Fruit fly (Drosophila melanogaster): ENCODE data around the gene CG13310.

CG13310 gene

DNA sequence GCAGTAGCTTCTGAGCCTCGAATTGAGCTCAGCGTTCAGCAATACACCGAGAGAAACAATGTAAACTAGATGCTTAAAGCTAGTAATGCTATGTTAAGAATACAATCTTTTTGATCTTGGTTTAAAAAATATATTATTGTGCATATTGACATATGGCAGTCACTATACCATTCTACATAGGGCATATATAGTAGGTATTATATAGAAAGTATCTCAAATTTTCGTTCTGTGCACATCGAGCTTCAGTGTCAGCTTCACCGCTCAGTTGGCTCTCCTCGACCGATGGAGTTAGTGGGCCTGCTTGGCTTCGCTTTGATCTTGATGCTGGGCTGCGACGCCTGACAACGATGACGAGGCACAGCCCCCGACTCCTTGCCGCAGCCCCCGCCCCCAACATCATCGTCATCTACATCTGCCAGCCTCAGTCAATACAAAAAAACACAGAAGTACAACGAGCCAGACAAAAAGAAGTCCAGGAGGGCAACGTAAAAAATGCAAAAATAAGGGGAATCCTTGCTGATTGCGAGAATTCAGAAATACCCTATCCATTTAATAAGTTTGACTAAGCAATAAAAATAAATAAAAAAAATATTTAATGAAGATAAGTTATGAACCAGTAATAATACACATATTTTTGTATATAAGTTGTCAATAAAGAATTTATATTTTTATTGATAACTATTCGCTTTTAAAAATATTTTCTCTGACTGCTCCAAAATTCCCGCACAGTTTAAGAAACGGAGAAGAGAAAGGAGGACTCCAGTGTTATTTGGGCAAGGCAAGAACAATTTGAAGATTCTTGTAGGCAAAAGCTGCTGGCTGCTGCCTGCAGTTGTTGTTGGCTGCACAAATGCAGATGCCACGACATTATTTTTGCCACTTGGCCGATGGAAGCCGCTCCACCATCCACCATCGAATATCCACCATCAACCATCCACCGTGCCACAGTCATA is 21.7 kb upstream of the CG13310 start:
- TF ChIP-seq insv (optimal IDR thresholded peaks at IDR 0.05), result no peak
- no peak for TF ChIP-seq ttk (optimal IDR thresholded peaks at IDR 0.05)
- no peak for TF ChIP-seq Myc (optimal IDR thresholded peaks at IDR 0.05)
- TF ChIP-seq psq (optimal IDR thresholded peaks at IDR 0.05), result no peak
- no peak for TF ChIP-seq h (optimal IDR thresholded peaks at IDR 0.05)
- no peak for TF ChIP-seq Sin3A (optimal IDR thresholded peaks at IDR 0.05)

DNA sequence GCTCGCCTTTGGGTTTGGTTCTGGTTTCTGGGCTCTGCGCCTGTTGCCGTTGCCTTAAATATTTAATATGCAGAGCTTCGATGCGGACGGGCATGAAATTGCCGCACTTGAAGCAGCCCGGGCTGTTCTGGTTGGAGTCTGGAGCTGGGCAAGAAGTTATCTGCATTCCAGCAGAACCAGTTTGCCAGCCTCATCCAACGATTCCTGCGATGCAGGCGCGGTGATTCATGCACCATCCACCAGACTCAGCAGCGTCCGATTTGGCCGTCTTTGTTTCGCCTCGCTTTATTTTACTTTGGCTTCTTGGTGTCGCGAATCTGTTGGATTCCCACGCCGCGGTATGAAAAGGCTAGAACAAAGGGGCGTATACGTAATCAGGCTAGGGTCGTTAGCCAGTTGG is 19.1 kb upstream of the CG13310 start:
- no peak for TF ChIP-seq Sin3A (optimal IDR thresholded peaks at IDR 0.05)

DNA sequence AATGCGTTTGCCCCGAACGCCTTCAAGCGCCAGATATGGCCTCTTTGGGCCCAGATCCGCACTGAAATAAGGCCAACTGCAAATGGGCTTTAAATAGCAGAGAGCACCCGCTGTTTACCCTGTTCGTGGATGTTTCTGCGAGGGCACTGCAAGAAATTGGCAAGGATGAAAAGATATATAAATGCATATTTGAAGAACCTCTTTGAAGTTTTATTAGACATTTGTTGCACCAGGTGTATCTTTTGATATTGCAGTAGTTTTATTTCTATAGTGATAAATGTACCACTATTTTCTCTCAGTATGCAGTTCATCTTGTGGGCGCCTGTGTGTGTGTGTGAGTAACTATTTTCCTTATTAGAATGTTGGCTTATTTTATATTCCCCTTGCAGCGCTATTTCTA is 13.2 kb upstream of the CG13310 start:
- TF ChIP-seq insv (optimal IDR thresholded peaks at IDR 0.05) (no peak), ttk (optimal IDR thresholded peaks at IDR 0.05) (no peak), Myc (optimal IDR thresholded peaks at IDR 0.05) (no peak), Sin3A (optimal IDR thresholded peaks at IDR 0.05) (no peak), h (optimal IDR thresholded peaks at IDR 0.05) (no peak), psq (optimal IDR thresholded peaks at IDR 0.05) (no peak)

DNA sequence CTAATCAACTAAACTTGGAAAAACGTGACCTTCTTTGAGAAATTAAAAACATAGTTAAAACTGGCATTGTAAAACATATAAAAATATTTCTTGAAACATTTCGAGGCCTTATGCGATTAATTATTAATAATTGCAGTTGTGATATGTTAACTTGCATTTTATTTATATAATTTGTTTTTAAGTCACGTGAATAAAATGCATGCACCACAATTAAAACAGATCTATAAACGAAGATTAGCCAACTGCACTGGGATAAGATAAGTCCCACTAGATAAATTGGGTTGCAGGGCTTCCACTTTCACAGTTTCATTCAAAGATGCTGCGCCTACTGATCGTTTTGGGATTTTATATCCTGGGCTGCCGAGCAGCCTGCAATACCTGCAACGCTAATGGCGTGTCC is 9.8 kb upstream of the CG13310 start, which contains the start of gene CG13309:
CG13309 (plus strand) TSS at position 301 of the 400 bp plus-strand sequence.
- TF ChIP-seq Sin3A (optimal IDR thresholded peaks at IDR 0.05) (no peak), ttk (optimal IDR thresholded peaks at IDR 0.05) (no peak), psq (optimal IDR thresholded peaks at IDR 0.05) (no peak), insv (optimal IDR thresholded peaks at IDR 0.05) (no peak), Myc (optimal IDR thresholded peaks at IDR 0.05) (no peak), h (optimal IDR thresholded peaks at IDR 0.05) (no peak)

DNA sequence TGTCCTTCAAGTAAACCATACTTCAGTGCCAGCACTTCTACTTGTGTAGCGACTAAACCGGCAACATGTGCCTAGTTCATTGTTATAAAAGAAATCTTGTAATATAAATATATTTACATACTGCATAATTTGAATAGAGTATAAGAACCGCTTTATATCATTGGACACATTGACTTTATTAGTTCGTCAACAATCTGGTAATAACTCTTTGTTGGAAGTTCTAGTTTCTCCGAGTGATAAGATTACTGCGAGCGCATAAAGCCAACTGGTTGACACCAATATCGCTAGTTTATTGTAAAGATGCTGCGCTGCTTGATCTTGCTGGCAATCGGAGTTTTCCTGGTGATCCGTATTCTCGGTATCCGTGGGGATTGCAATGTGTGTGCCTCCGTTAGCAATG is 7.9 kb upstream of the CG13310 start, which contains the start of gene CG13308:
CG13308 (plus strand) TSS at position 301 of the 400 bp plus-strand sequence.
- TF ChIP-seq h (optimal IDR thresholded peaks at IDR 0.05) (no peak), Sin3A (optimal IDR thresholded peaks at IDR 0.05) (no peak), psq (optimal IDR thresholded peaks at IDR 0.05) (no peak), insv (optimal IDR thresholded peaks at IDR 0.05) (no peak), Myc (optimal IDR thresholded peaks at IDR 0.05) (no peak), ttk (optimal IDR thresholded peaks at IDR 0.05) (no peak)

DNA sequence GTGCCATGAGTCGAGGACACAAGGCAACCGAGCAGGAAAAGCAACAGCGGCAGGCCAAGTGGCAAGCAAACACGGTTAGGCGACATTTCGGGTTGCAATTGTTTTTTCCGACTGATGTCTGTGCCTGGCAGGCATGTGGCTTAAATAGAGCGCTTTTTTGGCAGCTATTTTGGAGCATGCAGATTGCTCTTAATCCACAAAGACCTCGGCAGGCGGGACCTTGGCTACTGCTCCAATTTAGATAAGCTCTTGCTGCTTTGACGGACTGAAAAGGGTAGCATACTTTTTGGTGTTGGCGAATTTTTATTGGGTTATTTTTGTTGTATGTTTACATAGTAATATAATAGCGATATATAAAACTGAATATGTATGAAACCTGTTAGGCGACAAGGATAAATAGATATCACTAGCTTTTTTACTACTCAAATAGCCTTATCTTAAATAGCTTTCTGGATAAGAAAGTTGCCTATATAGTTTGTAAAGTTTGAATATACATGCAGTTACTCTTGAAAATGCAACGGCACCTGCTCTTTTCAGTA is 6.8 kb upstream of the CG13310 start, which contains the start of the genes CG13312 and CG32024:
CG13312 (minus strand) TSS at position 101 of the 539 bp plus-strand sequence.
CG32024 (plus strand) TSS at position 489 of the 539 bp plus-strand sequence.
- TF ChIP-seq psq (optimal IDR thresholded peaks at IDR 0.05) (no peak), ttk (optimal IDR thresholded peaks at IDR 0.05) (no peak), insv (optimal IDR thresholded peaks at IDR 0.05) (no peak), h (optimal IDR thresholded peaks at IDR 0.05) (no peak), Sin3A (optimal IDR thresholded peaks at IDR 0.05) (no peak), Myc (optimal IDR thresholded peaks at IDR 0.05) (no peak)

DNA sequence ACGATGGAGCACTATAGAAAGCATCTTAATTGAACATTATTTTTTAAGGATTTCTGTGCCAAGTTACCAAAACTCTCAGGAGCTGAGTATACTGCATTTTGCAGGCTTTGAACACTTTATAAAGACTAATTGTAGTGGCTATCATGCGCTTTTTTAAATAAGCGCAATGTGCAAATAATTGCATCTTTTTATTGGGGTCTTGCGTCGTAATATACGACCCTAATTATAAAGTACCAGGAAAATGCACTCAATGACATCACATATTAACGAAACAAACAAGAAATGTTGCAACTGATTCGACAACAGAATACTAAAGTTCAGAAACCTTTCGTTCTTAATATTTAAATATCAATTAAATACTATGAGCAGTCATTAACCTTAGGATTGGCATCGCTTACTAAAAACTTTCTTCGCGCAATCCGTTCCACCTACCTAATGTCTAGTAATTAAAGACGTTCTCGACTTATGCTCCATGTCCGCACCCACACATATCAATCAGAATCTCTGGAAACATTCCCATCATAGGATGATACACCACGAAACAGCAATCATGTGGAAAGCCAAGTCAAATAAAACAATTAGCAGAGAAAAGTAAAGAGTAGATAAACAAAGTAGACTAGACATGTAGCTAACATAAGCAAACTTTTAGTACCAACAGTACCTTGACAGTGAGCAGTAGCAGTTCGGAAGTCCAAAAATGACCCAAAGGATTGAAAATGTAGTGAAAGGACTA is 3.9 kb upstream of the CG13310 start, which contains the start of the genes CG32023 and CG34427:
CG32023 (minus strand) TSS at position 101 of the 733 bp plus-strand sequence.
CG34427 (plus strand) TSS at position 683 of the 733 bp plus-strand sequence.
- TF ChIP-seq h (optimal IDR thresholded peaks at IDR 0.05), result no peak
- TF ChIP-seq insv (optimal IDR thresholded peaks at IDR 0.05), result no peak
- no peak for TF ChIP-seq Sin3A (optimal IDR thresholded peaks at IDR 0.05)
- no peak for TF ChIP-seq ttk (optimal IDR thresholded peaks at IDR 0.05)
- no peak for TF ChIP-seq psq (optimal IDR thresholded peaks at IDR 0.05)
- no peak for TF ChIP-seq Myc (optimal IDR thresholded peaks at IDR 0.05)

DNA sequence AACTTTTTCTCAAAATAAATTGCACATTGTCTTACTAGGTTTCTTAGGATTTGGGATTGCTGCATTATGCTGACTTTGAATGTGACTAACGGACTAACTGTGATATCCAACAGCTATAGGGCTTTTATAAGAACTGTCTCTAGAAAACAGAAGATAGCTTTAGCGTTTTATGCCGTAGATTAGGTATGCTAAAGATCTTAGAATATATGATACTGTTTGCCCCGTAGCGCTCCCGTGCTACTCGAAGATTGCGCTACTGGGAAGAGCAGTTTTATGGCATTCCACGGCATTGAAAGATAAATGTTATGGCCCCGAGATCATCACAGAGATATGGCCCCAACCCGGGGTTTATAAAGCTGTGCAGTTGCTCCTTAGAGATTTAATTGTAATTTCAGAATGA is 1.7 kb upstream of the CG13310 start, which contains the start of the genes CG13311 and CG34426:
CG13311 (minus strand) TSS at position 101 of the 400 bp plus-strand sequence.
CG34426 (plus strand) TSS at position 400 of the 400 bp plus-strand sequence.
- no peak for TF ChIP-seq Myc (optimal IDR thresholded peaks at IDR 0.05)
- no peak for TF ChIP-seq h (optimal IDR thresholded peaks at IDR 0.05)
- no peak for TF ChIP-seq insv (optimal IDR thresholded peaks at IDR 0.05)
- TF ChIP-seq psq (optimal IDR thresholded peaks at IDR 0.05), result no peak
- no peak for TF ChIP-seq Sin3A (optimal IDR thresholded peaks at IDR 0.05)
- TF ChIP-seq ttk (optimal IDR thresholded peaks at IDR 0.05), result no peak

DNA sequence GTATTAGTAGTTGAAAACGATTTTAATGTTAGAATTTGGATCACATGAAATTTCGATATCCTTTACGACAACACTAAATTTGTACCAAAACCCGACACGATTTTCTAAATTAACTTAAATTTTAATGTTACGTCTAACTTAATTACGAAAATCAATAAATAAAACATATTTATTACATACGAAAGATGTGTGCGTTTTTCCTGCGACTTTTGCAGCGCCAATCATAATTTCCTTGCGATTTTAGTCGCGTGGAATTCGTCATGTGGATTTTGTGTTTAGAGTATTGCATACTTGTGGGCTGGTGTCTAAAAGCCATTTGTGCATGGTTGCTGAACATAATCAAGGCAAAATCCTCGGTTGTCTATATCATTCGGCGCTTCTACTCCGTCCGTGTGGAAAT is 1.8 kb downstream of the CG13310 start:
- no peak for TF ChIP-seq Myc (optimal IDR thresholded peaks at IDR 0.05)
- no peak for TF ChIP-seq h (optimal IDR thresholded peaks at IDR 0.05)
- no peak for TF ChIP-seq Sin3A (optimal IDR thresholded peaks at IDR 0.05)
- no peak for TF ChIP-seq psq (optimal IDR thresholded peaks at IDR 0.05)
- TF ChIP-seq insv (optimal IDR thresholded peaks at IDR 0.05), result no peak
- no peak for TF ChIP-seq ttk (optimal IDR thresholded peaks at IDR 0.05)

DNA sequence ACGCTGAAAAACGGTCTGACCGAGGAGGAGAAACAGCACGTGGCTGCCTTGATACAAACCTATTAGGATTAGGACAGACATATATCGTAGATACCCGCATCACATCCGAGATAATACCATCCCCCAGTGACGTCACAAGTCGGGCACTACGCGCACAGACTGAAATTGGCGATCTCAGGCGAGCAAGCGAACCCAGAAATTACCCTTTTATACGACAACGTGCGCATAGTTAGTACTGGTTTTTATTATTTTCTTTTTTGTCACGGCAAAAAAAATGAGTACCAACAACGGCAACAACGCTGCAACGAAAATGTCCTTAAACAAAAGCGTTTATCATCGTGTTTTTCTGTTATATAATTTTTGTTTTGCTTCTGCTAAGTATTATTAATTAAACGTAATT is 2.2 kb downstream of the CG13310 start:
- TF ChIP-seq ttk (optimal IDR thresholded peaks at IDR 0.05) (no peak), insv (optimal IDR thresholded peaks at IDR 0.05) (no peak), Sin3A (optimal IDR thresholded peaks at IDR 0.05) (no peak), h (optimal IDR thresholded peaks at IDR 0.05) (no peak), psq (optimal IDR thresholded peaks at IDR 0.05) (no peak), Myc (optimal IDR thresholded peaks at IDR 0.05) (no peak)

DNA sequence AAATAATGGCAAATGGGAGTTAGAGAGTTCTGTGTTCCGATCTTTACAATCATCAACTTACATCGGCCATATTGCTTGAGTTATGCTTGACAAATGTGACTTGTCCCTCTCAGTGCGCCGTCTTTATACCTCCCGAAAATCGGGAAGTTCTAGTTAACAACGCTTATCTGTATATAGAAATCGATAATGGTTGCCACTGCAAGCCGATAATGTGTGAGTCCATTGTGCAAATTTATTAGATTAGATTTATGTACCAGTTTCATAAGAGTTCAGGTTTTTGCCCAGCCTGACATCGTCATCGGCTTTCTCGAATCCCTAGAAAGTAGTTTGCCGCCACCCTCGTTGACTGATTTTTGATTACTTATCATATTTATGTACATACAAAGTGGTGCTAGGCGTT is 11.9 kb downstream of the CG13310 start, which contains the start of gene Acbp5:
Acbp5 (minus strand) TSS at position 101 of the 400 bp plus-strand sequence.
- TF ChIP-seq ttk (optimal IDR thresholded peaks at IDR 0.05) (no peak), Myc (optimal IDR thresholded peaks at IDR 0.05) (no peak), h (optimal IDR thresholded peaks at IDR 0.05) (no peak), insv (optimal IDR thresholded peaks at IDR 0.05) (no peak), psq (optimal IDR thresholded peaks at IDR 0.05) (no peak), Sin3A (optimal IDR thresholded peaks at IDR 0.05) (no peak)

Data from Kc167 (cell line).